Fruit fly (Drosophila melanogaster) whole organism, embryonic: ENCODE measurements around the gene hop.

Experiments
- Atf6 ChIP-seq: fragments of 200-800 bp; sonication (Bioruptor generic); IDR thresholded peaks from 2 replicates; pipeline ENCODE4 v1.3.6; 2022; ENCODE audit warnings: missing biosample characterization, missing genetic modification characterization
- Awh ChIP-seq: fragments of 200-800 bp; sonication (Bioruptor generic); IDR thresholded peaks from 2 replicates; pipeline ENCODE4, ENCODE4 v1.3.6; 2022; ENCODE audit warnings: missing biosample characterization, missing genetic modification characterization
- BEAF-32 ChIP-seq: fragments of 200-800 bp; sonication (Bioruptor generic); optimal IDR thresholded peaks from 3 replicates; lab custom pipeline; 2017; ENCODE audit warnings: missing biosample characterization, missing genetic modification characterization, mild to moderate bottlenecking, moderate library complexity, missing genetic modification reagents
- CG10274 ChIP-seq: fragments of 200-800 bp; sonication (Bioruptor generic); optimal IDR thresholded peaks from 3 replicates; lab custom pipeline; 2017; ENCODE audit warnings: missing biosample characterization, mild to moderate bottlenecking, missing genetic modification characterization
- CG10366 ChIP-seq: fragments of 200-800 bp; sonication (Bioruptor generic); IDR thresholded peaks from 2 replicates; pipeline ENCODE4 v1.3.6; 2022; ENCODE audit warnings: missing biosample characterization, missing genetic modification characterization
- CG11504 ChIP-seq: fragments of 200-800 bp; sonication (Bioruptor generic); optimal IDR thresholded peaks from 3 replicates; lab custom pipeline; 2019; ENCODE audit warnings: missing biosample characterization, mild to moderate bottlenecking, missing genetic modification characterization, moderate library complexity
- CG12769 ChIP-seq: fragments of 200-800 bp; sonication (Bioruptor generic); optimal IDR thresholded peaks from 2 replicates; lab custom pipeline; 2019; ENCODE audit warnings: missing biosample characterization, mild to moderate bottlenecking, missing genetic modification characterization, moderate library complexity
- CG13424 ChIP-seq: fragments of 200-800 bp; sonication (Bioruptor generic); optimal IDR thresholded peaks from 2 replicates; lab custom pipeline; 2019; ENCODE audit warnings: missing biosample characterization, mild to moderate bottlenecking, missing genetic modification characterization, moderate library complexity
- CG14014 ChIP-seq: fragments of 200-800 bp; sonication (Bioruptor generic); IDR thresholded peaks from 2 replicates; pipeline ENCODE4 v1.3.6; 2022; ENCODE audit warnings: missing biosample characterization, missing genetic modification characterization
- CG14710 ChIP-seq: fragments of 200-800 bp; sonication (Bioruptor generic); optimal IDR thresholded peaks from 3 replicates; lab custom pipeline; 2019; ENCODE audit warnings: missing biosample characterization, mild to moderate bottlenecking, missing genetic modification characterization, moderate library complexity
- CG1529 ChIP-seq: fragments of 200-800 bp; sonication (Bioruptor generic); optimal IDR thresholded peaks from 3 replicates; lab custom pipeline; 2018; ENCODE audit warnings: missing biosample characterization, missing genetic modification characterization
- CG15479 ChIP-seq: fragments of 200-800 bp; sonication (Bioruptor generic); optimal IDR thresholded peaks from 3 replicates; lab custom pipeline; 2019; ENCODE audit warnings: missing biosample characterization, mild to moderate bottlenecking, missing genetic modification characterization, moderate library complexity
- CG16813 ChIP-seq: fragments of 200-800 bp; sonication (Bioruptor generic); IDR thresholded peaks from 3 replicates; pipeline ENCODE4 v1.3.6; 2022; ENCODE audit warnings: missing biosample characterization, missing genetic modification characterization; ENCODE audit not compliant: partially characterized antibody
- CG1792 ChIP-seq: fragments of 200-800 bp; sonication (Bioruptor generic); optimal IDR thresholded peaks from 2 replicates; lab custom pipeline; 2016; ENCODE audit warnings: missing biosample characterization, missing genetic modification characterization
- CG2129 ChIP-seq: fragments of 200-800 bp; sonication (Bioruptor generic); IDR thresholded peaks from 2 replicates; pipeline ENCODE4 v1.3.6; 2022; ENCODE audit warnings: missing biosample characterization, missing genetic modification characterization; ENCODE audit not compliant: partially characterized antibody
- CG2678 ChIP-seq: fragments of 200-800 bp; sonication (Bioruptor generic); optimal IDR thresholded peaks from 3 replicates; lab custom pipeline; 2019; ENCODE audit warnings: missing biosample characterization, mild to moderate bottlenecking, missing genetic modification characterization, moderate library complexity
- CG3838 ChIP-seq: fragments of 200-800 bp; sonication (Bioruptor generic); optimal IDR thresholded peaks from 3 replicates; lab custom pipeline; 2016; ENCODE audit warnings: missing biosample characterization, missing genetic modification characterization
- CG43689 ChIP-seq: fragments of 200-800 bp; sonication (Bioruptor generic); IDR thresholded peaks from 2 replicates; pipeline ENCODE4 v1.3.6; 2022; ENCODE audit warnings: missing biosample characterization, missing genetic modification characterization
- CG6689 ChIP-seq: fragments of 200-800 bp; sonication (Bioruptor generic); IDR thresholded peaks from 2 replicates; pipeline ENCODE4 v1.3.6; 2022; ENCODE audit warnings: missing biosample characterization, missing genetic modification characterization
- CG6791 ChIP-seq: fragments of 200-800 bp; sonication (Bioruptor generic); IDR thresholded peaks from 3 replicates; pipeline ENCODE4 v1.3.6; 2022; ENCODE audit warnings: missing biosample characterization, missing genetic modification characterization; ENCODE audit not compliant: partially characterized antibody
- CG9797 ChIP-seq: fragments of 200-800 bp; sonication (Bioruptor generic); optimal IDR thresholded peaks from 3 replicates; lab custom pipeline; 2018; ENCODE audit warnings: missing biosample characterization, mild to moderate bottlenecking, missing genetic modification characterization
- CrebB ChIP-seq: fragments of 200-800 bp; sonication (Bioruptor generic); optimal IDR thresholded peaks from 3 replicates; lab custom pipeline; 2018; ENCODE audit warnings: missing biosample characterization, mild to moderate bottlenecking, missing genetic modification characterization
- ERR ChIP-seq: fragments of 200-800 bp; sonication (Bioruptor generic); optimal IDR thresholded peaks from 2 replicates; lab custom pipeline; 2016; ENCODE audit warnings: missing biosample characterization, missing genetic modification characterization
- Fer3 ChIP-seq: fragments of 200-800 bp; sonication (Bioruptor generic); optimal IDR thresholded peaks from 2 replicates; lab custom pipeline; 2018; ENCODE audit warnings: missing biosample characterization, mild to moderate bottlenecking, missing genetic modification characterization, moderate library complexity
- HmgZ ChIP-seq: fragments of 200-800 bp; sonication (Bioruptor generic); optimal IDR thresholded peaks from 2 replicates; lab custom pipeline; 2018; ENCODE audit warnings: missing biosample characterization, mild to moderate bottlenecking, missing genetic modification characterization
- Nf-YB ChIP-seq: fragments of 200-800 bp; sonication (Bioruptor generic); optimal IDR thresholded peaks from 3 replicates; lab custom pipeline; 2019; ENCODE audit warnings: missing biosample characterization, mild to moderate bottlenecking, missing genetic modification characterization, moderate library complexity
- NfI ChIP-seq: fragments of 200-800 bp; sonication (Bioruptor generic); optimal IDR thresholded peaks from 3 replicates; lab custom pipeline; 2018; ENCODE audit warnings: missing biosample characterization, mild to moderate bottlenecking, missing genetic modification characterization, moderate library complexity
- Oaz ChIP-seq: fragments of 200-800 bp; sonication (Bioruptor generic); IDR thresholded peaks from 2 replicates; pipeline ENCODE4 v1.3.6; 2022; ENCODE audit warnings: missing biosample characterization, missing genetic modification characterization
- Rfx ChIP-seq: fragments of 200-800 bp; sonication (Bioruptor generic); IDR thresholded peaks from 2 replicates; pipeline ENCODE4 v1.3.6; 2022; ENCODE audit warnings: missing biosample characterization, missing genetic modification characterization
- Taf1 ChIP-seq: fragments of 200-800 bp; sonication (Bioruptor generic); IDR thresholded peaks from 2 replicates; pipeline ENCODE4 v1.3.6; 2022; ENCODE audit warnings: missing biosample characterization, missing genetic modification characterization
- Tbp ChIP-seq: fragments of >200 bp; optimal IDR thresholded peaks from 2 replicates; lab custom pipeline; 2018; ENCODE audit warnings: missing biosample characterization, missing genetic modification characterization
- al ChIP-seq: fragments of 200-800 bp; sonication (Bioruptor generic); IDR thresholded peaks from 2 replicates; pipeline ENCODE4 v1.3.6; 2022; ENCODE audit warnings: missing biosample characterization, missing genetic modification characterization
- bsh ChIP-seq, 2 experiments: fragments of 200-800 bp; sonication (Bioruptor generic); optimal IDR thresholded peaks; 2 replicates each; lab custom pipeline; 2017 to 2018; ENCODE audit warnings: mild to moderate bottlenecking in 2 of 2, missing biosample characterization in 2 of 2, missing genetic modification characterization in 2 of 2, moderate library complexity in 1 of 2
- chif ChIP-seq, 2 experiments: fragments of 200-800 bp; sonication (Bioruptor generic); optimal IDR thresholded peaks; 3 replicates each; lab custom pipeline; 2016; ENCODE audit warnings: missing biosample characterization in 2 of 2, missing genetic modification characterization in 2 of 2
- dimm ChIP-seq: fragments of 200-800 bp; sonication (Bioruptor generic); IDR thresholded peaks from 2 replicates; pipeline ENCODE4 v1.3.6; 2022; ENCODE audit warnings: missing biosample characterization, missing genetic modification characterization
- dmrt99B ChIP-seq: fragments of 200-800 bp; sonication (Bioruptor generic); optimal IDR thresholded peaks from 2 replicates; lab custom pipeline; 2018; ENCODE audit warnings: missing biosample characterization, mild to moderate bottlenecking, missing genetic modification characterization, moderate library complexity
- esg ChIP-seq: fragments of 200-800 bp; sonication (Bioruptor generic); conservative IDR thresholded peaks from 2 replicates; pipeline ENCODE4 v1.3.6; 2022; ENCODE audit warnings: missing biosample characterization, missing genetic modification characterization
- eve ChIP-seq, 2 experiments: fragments of >200 bp; optimal IDR thresholded peaks; 2 replicates each; lab custom pipeline; 2017; ENCODE audit warnings: missing biosample characterization in 2 of 2, missing genetic modification characterization in 2 of 2
- fd3F ChIP-seq: fragments of 200-800 bp; sonication (Bioruptor generic); optimal IDR thresholded peaks from 2 replicates; lab custom pipeline; 2018; ENCODE audit warnings: missing biosample characterization, mild to moderate bottlenecking, missing genetic modification characterization, moderate library complexity
- lilli ChIP-seq: fragments of 200-800 bp; sonication (Bioruptor generic); optimal IDR thresholded peaks from 3 replicates; lab custom pipeline; 2016; ENCODE audit warnings: missing biosample characterization, missing genetic modification characterization
- lola ChIP-seq, 3 experiments: fragments of >200 bp in 2 of 3; fragments of 200-800 bp in 1 of 3; sonication (Bioruptor generic) in 1 of 3; optimal IDR thresholded peaks; 2 replicates each; lab custom pipeline; 2017 to 2019; ENCODE audit warnings: missing biosample characterization in 3 of 3, missing genetic modification characterization in 3 of 3, mild to moderate bottlenecking in 1 of 3, moderate library complexity in 1 of 3
- otp ChIP-seq: fragments of 200-800 bp; sonication (Bioruptor generic); IDR thresholded peaks from 3 replicates; pipeline ENCODE4, ENCODE4 v1.3.6; 2022; ENCODE audit warnings: missing biosample characterization, missing genetic modification characterization
- peb ChIP-seq: fragments of 200-800 bp; sonication (Bioruptor generic); IDR thresholded peaks from 2 replicates; pipeline ENCODE4 v1.3.6; 2022; ENCODE audit warnings: missing biosample characterization, missing genetic modification characterization
- salm ChIP-seq: fragments of 200-800 bp; sonication (Bioruptor generic); optimal IDR thresholded peaks from 2 replicates; lab custom pipeline; 2018; ENCODE audit warnings: missing biosample characterization, mild to moderate bottlenecking, missing genetic modification characterization
- slp2 ChIP-seq: fragments of 200-800 bp; sonication (Bioruptor generic); optimal IDR thresholded peaks from 2 replicates; lab custom pipeline; 2016; ENCODE audit warnings: missing biosample characterization, missing genetic modification characterization
- stc ChIP-seq: fragments of 200-800 bp; sonication (Bioruptor generic); IDR thresholded peaks from 2 replicates; pipeline ENCODE4 v1.3.6; 2022; ENCODE audit warnings: missing biosample characterization, missing genetic modification characterization
- vnd ChIP-seq: fragments of 200-800 bp; sonication (Bioruptor generic); IDR thresholded peaks from 3 replicates; pipeline ENCODE4 v1.3.6; 2022; ENCODE audit warnings: missing biosample characterization, missing genetic modification characterization; ENCODE audit not compliant: partially characterized antibody
- vvl ChIP-seq: fragments of 200-800 bp; sonication (Bioruptor generic); IDR thresholded peaks from 2 replicates; pipeline ENCODE4 v1.3.6; 2022; ENCODE audit warnings: missing biosample characterization, missing genetic modification characterization

hop gene

DNA sequence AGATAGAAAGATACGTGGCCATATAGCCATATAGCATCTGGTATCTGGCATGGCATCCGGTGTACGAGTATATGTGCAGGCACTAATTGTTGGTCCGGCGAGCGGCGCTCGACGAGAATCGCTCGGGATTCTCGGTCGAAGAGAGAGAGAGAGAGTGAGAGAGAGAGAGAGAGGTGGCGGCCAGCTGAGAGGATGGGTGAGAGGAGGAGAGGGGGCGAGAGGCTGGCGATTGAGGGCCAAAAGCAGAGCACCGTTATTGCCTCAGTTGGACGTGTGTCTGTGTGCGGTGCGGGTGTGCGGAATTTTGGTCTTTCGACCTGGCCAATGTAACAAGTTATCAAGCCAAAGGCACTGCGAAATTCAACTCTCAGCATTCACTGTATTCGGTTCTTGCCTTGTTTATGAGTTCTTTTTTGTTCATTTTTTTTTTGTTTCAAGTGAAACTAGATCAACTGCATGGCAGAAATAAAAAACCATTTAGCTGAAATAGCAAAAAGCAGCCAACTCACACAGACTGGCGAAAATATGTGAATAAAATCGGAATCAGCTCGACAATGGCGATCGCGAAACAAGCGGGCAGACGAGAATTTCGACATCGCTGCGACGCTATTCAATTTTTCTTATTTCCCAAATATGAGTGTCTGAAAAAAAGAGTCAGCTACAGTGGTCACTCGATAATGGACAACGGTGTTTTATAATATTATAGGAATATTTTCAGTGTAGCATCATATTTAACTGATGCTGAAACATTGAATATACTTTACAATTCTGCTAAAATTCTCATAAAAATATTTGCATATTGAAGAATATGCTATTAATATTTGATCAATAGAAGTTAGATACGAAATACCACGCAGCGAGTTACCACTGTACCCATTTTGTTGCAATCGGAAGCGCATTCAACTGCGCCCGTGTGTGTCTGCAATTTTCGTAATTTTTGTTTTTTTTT, 5.1 kb upstream of the hop start (continued):
- TF ChIP-seq CG3838, result no peak
- no peak for TF ChIP-seq slp2 (GFP tag; lab: Kevin White, UChicago)
- no peak for TF ChIP-seq CG43689 (GFP tag; lab: Robert Waterston, UW)
- TF ChIP-seq al (GFP tag; lab: Robert Waterston, UW), result no peak
- TF ChIP-seq CG14014, result no peak
- TF ChIP-seq lola (GFP tag; optimal IDR thresholded peaks at IDR 0.05; lab: Kevin White, UChicago), result no peak
- no peak for TF ChIP-seq peb (GFP tag; lab: Robert Waterston, UW)
- TF ChIP-seq stc (GFP tag; lab: Robert Waterston, UW), result no peak
- TF ChIP-seq CG2678 (tag; lab: Kevin White, UChicago), result peak; percentile 3
- no peak for TF ChIP-seq dimm (GFP tag; lab: Robert Waterston, UW)
- peak; percentile 10 for TF ChIP-seq CG13424
- TF ChIP-seq CG11504, result peak; percentile 27
- TF ChIP-seq BEAF-32, result no peak
- TF ChIP-seq vnd (GFP tag; lab: Robert Waterston, UW), result no peak
- TF ChIP-seq CG6689 (GFP tag; lab: Robert Waterston, UW), result peak; percentile 11; the same call in 1 of the 2 replicates
- no peak for TF ChIP-seq Nf-YB (GFP tag; lab: Kevin White, UChicago)
- no peak for TF ChIP-seq CG1529
- TF ChIP-seq CG2129 (GFP tag; lab: Robert Waterston, UW), result no peak
- no peak for TF ChIP-seq Awh (GFP tag; lab: Robert Waterston, UW)
- peak; percentile 8 for TF ChIP-seq lilli
- no peak for TF ChIP-seq vvl (GFP tag; lab: Robert Waterston, UW)
- TF ChIP-seq esg (GFP tag; lab: Robert Waterston, UW), result peak; percentile 30; the same call in 1 of the 2 replicates
- 0 out of 3 replicates have a peak, but pooled peaks have one; percentile 22 for TF ChIP-seq CG6791 (GFP tag; lab: Robert Waterston, UW)
- TF ChIP-seq Fer3 (tag; lab: Kevin White, UChicago), result no peak
- no peak for TF ChIP-seq Atf6
- TF ChIP-seq CG9797, result no peak
- no peak for TF ChIP-seq eve (GFP tag; optimal IDR thresholded peaks at IDR 0.05; lab: Kevin White, UChicago)
- no peak for TF ChIP-seq chif (GFP tag; optimal IDR thresholded peaks at IDR 0.05; lab: Kevin White, UChicago)
- TF ChIP-seq otp (GFP tag; lab: Robert Waterston, UW), result no peak
- TF ChIP-seq CrebB (tag; lab: Kevin White, UChicago), result no peak
- TF ChIP-seq Rfx (GFP tag; lab: Robert Waterston, UW), result peak; percentile 31
- no peak for TF ChIP-seq ERR (GFP tag; lab: Kevin White, UChicago)
- no peak for TF ChIP-seq HmgZ (tag; lab: Kevin White, UChicago)
- TF ChIP-seq Taf1, result no peak
- no peak for TF ChIP-seq bsh (GFP tag; optimal IDR thresholded peaks at IDR 0.05; lab: Kevin White, UChicago)
- no peak for TF ChIP-seq CG15479
- TF ChIP-seq dmrt99B, result peak; percentile 2
- no peak for TF ChIP-seq NfI (GFP tag; lab: Kevin White, UChicago)
- TF ChIP-seq CG12769 (tag; lab: Kevin White, UChicago), result no peak
- TF ChIP-seq Tbp, result no peak
- TF ChIP-seq CG14710 (tag; lab: Kevin White, UChicago), result no peak
- TF ChIP-seq fd3F (GFP tag; lab: Kevin White, UChicago), result no peak
- no peak for TF ChIP-seq CG16813 (GFP tag; lab: Robert Waterston, UW)
- no peak for TF ChIP-seq salm (tag; lab: Kevin White, UChicago)
- no peak for TF ChIP-seq CG10366 (GFP tag; lab: Robert Waterston, UW)
- TF ChIP-seq CG1792, result no peak
- TF ChIP-seq Oaz (GFP tag; lab: Robert Waterston, UW), result no peak
- TF ChIP-seq CG10274 (GFP tag; lab: Kevin White, UChicago), result no peak
